Fruit fly (Drosophila melanogaster) whole organism, prepupa: ENCODE data around the gene Samuel.

Experiments used
- Blimp-1 ChIP-seq: fragments of 200-800 bp; sonication (Bioruptor generic); optimal IDR thresholded peaks from 3 replicates; lab custom pipeline; 2017; ENCODE audit warnings: missing biosample characterization, missing genetic modification characterization, mild to moderate bottlenecking, moderate library complexity, missing genetic modification reagents
- CG10669 ChIP-seq: fragments of 200-800 bp; sonication (Bioruptor generic); optimal IDR thresholded peaks from 3 replicates; lab custom pipeline; 2018; ENCODE audit warnings: missing biosample characterization, mild to moderate bottlenecking, missing genetic modification characterization, moderate library complexity
- CG11294 ChIP-seq: fragments of 200-800 bp; sonication (Bioruptor generic); IDR thresholded peaks from 2 replicates; pipeline ENCODE4 v1.3.6; 2022; ENCODE audit warnings: missing biosample characterization, missing genetic modification characterization
- CG11762 ChIP-seq: fragments of 200-800 bp; sonication (Bioruptor generic); optimal IDR thresholded peaks from 3 replicates; lab custom pipeline; 2016; ENCODE audit warnings: missing biosample characterization, missing genetic modification characterization; ENCODE audit not compliant: insufficient read depth
- CG15336 ChIP-seq: fragments of 200-800 bp; sonication (Bioruptor generic); IDR thresholded peaks from 2 replicates; pipeline ENCODE4 v1.3.6; 2022; ENCODE audit warnings: missing biosample characterization, missing genetic modification characterization
- CG1621 ChIP-seq: fragments of 200-800 bp; sonication (Bioruptor generic); optimal IDR thresholded peaks from 3 replicates; lab custom pipeline; 2018; ENCODE audit warnings: missing biosample characterization, mild to moderate bottlenecking, missing genetic modification characterization
- CG31627 ChIP-seq: fragments of 200-800 bp; sonication (Bioruptor generic); optimal IDR thresholded peaks from 3 replicates; lab custom pipeline; 2016; ENCODE audit warnings: missing biosample characterization, missing genetic modification characterization
- CG32006 ChIP-seq: fragments of 200-800 bp; sonication (Bioruptor generic); optimal IDR thresholded peaks from 3 replicates; lab custom pipeline; 2017; ENCODE audit warnings: missing biosample characterization, mild to moderate bottlenecking, missing genetic modification characterization
- CG3919 ChIP-seq: fragments of 200-800 bp; sonication (Bioruptor generic); optimal IDR thresholded peaks from 3 replicates; lab custom pipeline; 2016; ENCODE audit warnings: missing biosample characterization, missing genetic modification characterization
- CG4318 ChIP-seq: fragments of 200-800 bp; sonication (Bioruptor generic); optimal IDR thresholded peaks from 3 replicates; lab custom pipeline; 2017; ENCODE audit warnings: missing biosample characterization, mild to moderate bottlenecking, missing genetic modification characterization
- CG6276 ChIP-seq: fragments of 200-800 bp; sonication (Bioruptor generic); optimal IDR thresholded peaks from 2 replicates; lab custom pipeline; 2017; ENCODE audit warnings: missing biosample characterization, mild to moderate bottlenecking, missing genetic modification characterization
- CG6792 ChIP-seq: fragments of 200-800 bp; sonication (Bioruptor generic); optimal IDR thresholded peaks from 3 replicates; lab custom pipeline; 2016; ENCODE audit warnings: missing biosample characterization, missing genetic modification characterization
- CG6808 ChIP-seq: fragments of 200-800 bp; sonication (Bioruptor generic); optimal IDR thresholded peaks from 3 replicates; lab custom pipeline; 2017; ENCODE audit warnings: missing biosample characterization, missing genetic modification characterization, mild to moderate bottlenecking, moderate library complexity, missing genetic modification reagents
- CG6854 ChIP-seq: fragments of 200-800 bp; sonication (Bioruptor generic); optimal IDR thresholded peaks from 2 replicates; lab custom pipeline; 2017; ENCODE audit warnings: missing biosample characterization, mild to moderate bottlenecking, missing genetic modification characterization
- CG7368 ChIP-seq: fragments of 200-800 bp; sonication (Bioruptor generic); optimal IDR thresholded peaks from 3 replicates; lab custom pipeline; 2016; ENCODE audit warnings: missing biosample characterization, missing genetic modification characterization
- Eip75B ChIP-seq: fragments of 200-800 bp; sonication (Bioruptor generic); optimal IDR thresholded peaks from 3 replicates; lab custom pipeline; 2016; ENCODE audit warnings: missing biosample characterization, missing genetic modification characterization
- Eip78C ChIP-seq: fragments of 200-800 bp; sonication (Bioruptor generic); peaks from one replicate; lab custom pipeline; 2016; ENCODE audit warnings: missing biosample characterization, missing genetic modification characterization
- Eip93F ChIP-seq: fragments of 200-800 bp; sonication (Bioruptor generic); optimal IDR thresholded peaks from 2 replicates; lab custom pipeline; 2016; ENCODE audit warnings: missing biosample characterization, mild to moderate bottlenecking, missing genetic modification characterization
- Ets21C ChIP-seq: fragments of 200-800 bp; sonication (Bioruptor generic); optimal IDR thresholded peaks from 3 replicates; lab custom pipeline; 2016; ENCODE audit warnings: missing biosample characterization, missing genetic modification characterization
- Ets96B ChIP-seq: fragments of 200-800 bp; optimal IDR thresholded peaks from 2 replicates; lab custom pipeline; 2019; ENCODE audit warnings: missing biosample characterization, mild to moderate bottlenecking, missing genetic modification characterization, moderate library complexity
- Gug ChIP-seq: fragments of 200-800 bp; sonication (Bioruptor generic); IDR thresholded peaks from 2 replicates; pipeline ENCODE4 v1.3.6; 2022; ENCODE audit warnings: missing biosample characterization, missing genetic modification characterization
- Hr39 ChIP-seq: fragments of 200-800 bp; sonication (Bioruptor generic); optimal IDR thresholded peaks from 2 replicates; lab custom pipeline; 2016; ENCODE audit warnings: missing biosample characterization, missing genetic modification characterization
- Hr4 ChIP-seq: fragments of 200-800 bp; sonication (Bioruptor generic); optimal IDR thresholded peaks from 3 replicates; lab custom pipeline; 2016; ENCODE audit warnings: missing biosample characterization, missing genetic modification characterization
- Lpt ChIP-seq: fragments of 200-800 bp; sonication (Bioruptor generic); optimal IDR thresholded peaks from 3 replicates; lab custom pipeline; 2016; ENCODE audit warnings: missing biosample characterization, missing genetic modification characterization
- OdsH ChIP-seq: fragments of 200-800 bp; sonication (Bioruptor generic); optimal IDR thresholded peaks from 3 replicates; lab custom pipeline; 2016; ENCODE audit warnings: missing biosample characterization, missing genetic modification characterization
- Smox ChIP-seq: fragments of 200-800 bp; sonication (Bioruptor generic); optimal IDR thresholded peaks from 3 replicates; lab custom pipeline; 2016; ENCODE audit warnings: missing biosample characterization, missing genetic modification characterization
- Sox14 ChIP-seq: fragments of 200-800 bp; sonication (Bioruptor generic); optimal IDR thresholded peaks from 3 replicates; lab custom pipeline; 2016; ENCODE audit warnings: missing biosample characterization, missing genetic modification characterization
- acj6 ChIP-seq: fragments of 200-800 bp; sonication (Bioruptor generic); optimal IDR thresholded peaks from 3 replicates; lab custom pipeline; 2016; ENCODE audit warnings: missing biosample characterization, missing genetic modification characterization
- cyc ChIP-seq: fragments of 200-800 bp; sonication (Bioruptor generic); optimal IDR thresholded peaks from 3 replicates; lab custom pipeline; 2016; ENCODE audit warnings: missing biosample characterization, missing genetic modification characterization
- dac ChIP-seq: fragments of 200-800 bp; sonication (Bioruptor generic); optimal IDR thresholded peaks from 2 replicates; lab custom pipeline; 2017; ENCODE audit warnings: missing biosample characterization, mild to moderate bottlenecking, missing genetic modification characterization
- eg ChIP-seq: fragments of 200-800 bp; sonication (Bioruptor generic); IDR thresholded peaks from 3 replicates; pipeline ENCODE4 v1.3.6; 2022; ENCODE audit warnings: missing biosample characterization, missing genetic modification characterization
- esn ChIP-seq: fragments of 200-800 bp; sonication (Bioruptor generic); optimal IDR thresholded peaks from 2 replicates; lab custom pipeline; 2016; ENCODE audit warnings: missing biosample characterization, mild to moderate bottlenecking, missing genetic modification characterization, moderate library complexity
- fd85E ChIP-seq: fragments of 200-800 bp; sonication (Bioruptor generic); optimal IDR thresholded peaks from 3 replicates; lab custom pipeline; 2016; ENCODE audit warnings: missing biosample characterization, missing genetic modification characterization
- fkh ChIP-seq: fragments of 200-800 bp; sonication (Bioruptor generic); optimal IDR thresholded peaks from 3 replicates; lab custom pipeline; 2017; ENCODE audit warnings: missing biosample characterization, mild to moderate bottlenecking, missing genetic modification characterization, moderate library complexity
- lz ChIP-seq: fragments of 200-800 bp; sonication (Bioruptor generic); optimal IDR thresholded peaks from 3 replicates; lab custom pipeline; 2016; ENCODE audit warnings: missing biosample characterization, missing genetic modification characterization
- net ChIP-seq: fragments of 200-800 bp; sonication (Bioruptor generic); optimal IDR thresholded peaks from 3 replicates; lab custom pipeline; 2016; ENCODE audit warnings: missing biosample characterization, missing genetic modification characterization
- pdm3 ChIP-seq: fragments of 200-800 bp; sonication (Bioruptor generic); optimal IDR thresholded peaks from 3 replicates; lab custom pipeline; 2016; ENCODE audit warnings: missing biosample characterization, missing genetic modification characterization
- salr ChIP-seq, 2 experiments: fragments of 200-800 bp; sonication (Bioruptor generic); optimal IDR thresholded peaks; 3 replicates each; lab custom pipeline; 2016 to 2018; ENCODE audit warnings: missing biosample characterization in 2 of 2, missing genetic modification characterization in 2 of 2, mild to moderate bottlenecking in 1 of 2
- spab ChIP-seq: fragments of 200-800 bp; sonication (Bioruptor generic); optimal IDR thresholded peaks from 2 replicates; lab custom pipeline; 2017; ENCODE audit warnings: missing biosample characterization, mild to moderate bottlenecking, missing genetic modification characterization, missing genetic modification reagents
- svp ChIP-seq: fragments of 200-800 bp; sonication (Bioruptor generic); peaks from one replicate; lab custom pipeline; 2016; ENCODE audit warnings: missing biosample characterization, missing genetic modification characterization
- topi ChIP-seq: fragments of 200-800 bp; sonication (Bioruptor generic); optimal IDR thresholded peaks from 3 replicates; lab custom pipeline; 2016; ENCODE audit warnings: missing biosample characterization, missing genetic modification characterization
- vri ChIP-seq: fragments of 200-800 bp; sonication (Bioruptor generic); optimal IDR thresholded peaks from 3 replicates; lab custom pipeline; 2016; ENCODE audit warnings: missing biosample characterization, mild to moderate bottlenecking, missing genetic modification characterization

The Samuel gene

DNA sequence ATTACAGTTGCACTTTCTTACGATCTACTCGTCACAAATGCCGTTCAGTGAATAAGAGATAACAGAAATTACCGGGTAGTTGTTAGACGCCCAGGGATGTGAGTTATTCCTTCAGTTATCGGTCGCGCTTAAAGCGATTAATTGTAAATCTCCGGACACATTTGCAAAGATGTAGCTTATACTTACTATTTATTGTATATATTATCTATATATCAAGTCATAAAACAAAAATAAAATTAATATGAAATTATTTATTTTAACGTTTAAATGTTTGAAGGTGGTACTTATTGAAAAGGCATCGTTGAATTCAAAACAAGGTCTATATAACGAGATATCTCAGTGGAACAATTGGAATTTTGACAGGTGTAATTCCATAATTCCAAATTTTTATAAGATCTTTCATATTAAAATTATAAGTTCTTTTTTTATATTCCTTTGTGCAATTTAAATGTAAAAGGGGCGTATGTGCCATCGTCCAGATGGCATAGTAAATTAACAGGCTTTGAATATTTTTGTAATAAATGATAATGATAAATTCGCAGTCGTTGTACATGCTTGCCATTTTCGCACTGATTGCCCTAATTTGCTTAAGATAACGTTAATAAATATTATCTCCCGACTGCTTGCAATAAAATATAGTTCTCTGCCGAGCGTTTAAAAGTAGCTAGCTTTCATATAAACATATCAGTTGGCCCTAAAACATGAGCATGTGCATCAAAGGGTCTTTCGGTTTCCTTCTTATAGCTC, 65.2 kb downstream of the Samuel start, which contains the start of the genes aub and lectin-33A:
TSS of gene aub (minus strand) at position 101 of the 747 bp plus-strand sequence.
TSS of gene lectin-33A (plus strand) at position 697 of the 747 bp plus-strand sequence.
- TF ChIP-seq Ets96B (no peak), OdsH (GFP tag; lab: Kevin White, UChicago) (no peak), vri (GFP tag; lab: Kevin White, UChicago) (no peak), Gug (GFP tag; lab: Robert Waterston, UW) (no peak), topi (GFP tag; lab: Kevin White, UChicago) (no peak), dac (no peak), CG7368 (GFP tag; lab: Kevin White, UChicago) (no peak), CG11294 (GFP tag; lab: Robert Waterston, UW) (no peak), esn (no peak), Ets21C (GFP tag; lab: Kevin White, UChicago) (no peak)

DNA sequence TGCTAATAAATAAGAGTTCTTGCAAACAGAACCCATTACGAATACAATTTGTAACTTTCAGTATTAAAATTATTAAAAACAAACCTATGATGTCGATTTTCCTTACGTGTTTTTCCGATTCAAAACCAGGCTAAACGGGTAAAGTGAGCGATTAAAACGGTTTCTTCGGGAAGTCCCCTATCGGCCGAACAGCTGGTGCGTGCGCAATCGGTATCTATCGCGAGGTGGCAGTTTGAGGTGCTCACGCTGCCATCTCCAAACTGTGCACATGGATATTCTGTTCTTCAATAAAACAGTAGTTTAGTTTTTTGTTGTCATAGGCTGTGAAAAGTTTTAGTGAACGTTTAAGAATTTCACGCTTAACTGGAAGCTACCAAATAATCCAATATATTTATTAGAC, 77.6 kb downstream of the Samuel start, which contains the start of gene TTLL4A:
TSS of gene TTLL4A (plus strand) at position 240 of the 400 bp plus-strand sequence.
- TF ChIP-seq spab (GFP tag; lab: Kevin White, UChicago) (no peak), Hr4 (GFP tag; lab: Kevin White, UChicago) (peak; percentile 22), lz (GFP tag; lab: Kevin White, UChicago) (peak; percentile 14), esn (peak; percentile 50), CG15336 (GFP tag; lab: Robert Waterston, UW) (no peak), Eip93F (no peak)

DNA sequence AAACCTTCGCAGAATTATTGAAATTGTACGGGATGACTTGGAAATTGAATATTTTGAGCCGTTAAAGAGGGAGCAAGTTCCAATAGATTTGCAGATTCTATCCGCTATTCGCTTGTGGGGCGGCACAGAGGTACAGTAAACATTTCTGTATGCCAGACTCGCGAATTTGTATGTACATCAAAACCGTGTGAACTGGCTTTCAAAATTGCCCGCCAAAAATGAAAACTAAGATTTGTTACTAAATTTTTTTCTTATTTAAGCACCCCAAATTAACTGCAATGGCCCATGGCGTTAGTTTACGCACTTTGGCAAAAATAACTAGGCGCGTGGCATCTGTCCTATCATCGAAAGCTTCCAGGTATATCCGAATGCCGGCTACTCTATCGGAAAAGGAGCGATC, 78.8 kb downstream of the Samuel start:
- TF ChIP-seq CG15336 (GFP tag; lab: Robert Waterston, UW) (no peak), CG6808 (GFP tag; lab: Kevin White, UChicago) (no peak), CG4318 (no peak), CG6792 (GFP tag; lab: Kevin White, UChicago) (no peak), CG6854 (GFP tag; lab: Kevin White, UChicago) (no peak), topi (GFP tag; lab: Kevin White, UChicago) (no peak), lz (GFP tag; lab: Kevin White, UChicago) (no peak), CG3919 (no peak), salr (GFP tag; optimal IDR thresholded peaks at IDR 0.05; lab: Kevin White, UChicago) (no peak), CG32006 (GFP tag; lab: Kevin White, UChicago) (no peak), CG6276 (no peak), CG11762 (GFP tag; lab: Kevin White, UChicago) (no peak), CG10669 (GFP tag; lab: Kevin White, UChicago) (no peak), dac (no peak), esn (no peak), svp (no peak), Ets21C (GFP tag; lab: Kevin White, UChicago) (no peak)

DNA sequence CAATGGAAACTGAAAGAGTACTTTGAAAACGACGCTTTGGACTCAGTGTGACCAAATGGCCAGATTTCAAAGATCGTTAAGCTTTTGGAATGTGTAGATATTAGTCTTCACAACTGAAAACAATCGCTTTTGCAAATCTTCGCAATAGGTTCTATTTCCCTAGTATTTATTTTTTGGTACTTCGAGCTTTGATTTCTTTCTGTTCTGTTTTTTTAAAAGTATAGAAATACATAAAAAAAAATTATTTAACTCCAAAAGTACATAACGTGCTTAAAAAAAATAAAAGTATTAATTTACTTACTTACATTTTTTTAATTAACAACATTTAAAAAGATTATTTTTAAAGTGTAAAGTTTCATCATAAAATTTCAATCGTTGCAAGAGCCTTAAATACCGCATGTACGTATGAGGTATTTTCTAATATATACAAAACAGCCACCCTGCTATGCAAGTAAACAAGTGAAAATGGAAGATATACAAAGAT, 79.4 kb downstream of the Samuel start, which contains the start of the genes piwi and CG12253:
TSS of gene piwi (minus strand) at position 51 of the 484 bp plus-strand sequence.
TSS of gene CG12253 (plus strand) at position 437 of the 484 bp plus-strand sequence.
- peak; percentile 58 for TF ChIP-seq Hr4 (GFP tag; lab: Kevin White, UChicago)
- no peak for TF ChIP-seq pdm3 (GFP tag; lab: Kevin White, UChicago)
- peak; percentile 84 for TF ChIP-seq CG15336 (GFP tag; lab: Robert Waterston, UW)
- peak; percentile 36 for TF ChIP-seq Eip75B
- no peak for TF ChIP-seq Sox14 (GFP tag; lab: Kevin White, UChicago)
- TF ChIP-seq CG4318: peak; percentile 79
- TF ChIP-seq Eip93F: no peak
- no peak for TF ChIP-seq eg (GFP tag; lab: Robert Waterston, UW)
- no peak for TF ChIP-seq CG6808 (GFP tag; lab: Kevin White, UChicago)
- TF ChIP-seq Hr39 (GFP tag; lab: Kevin White, UChicago): no peak
- no peak for TF ChIP-seq net (GFP tag; lab: Kevin White, UChicago)
- no peak for TF ChIP-seq Smox
- TF ChIP-seq cyc (GFP tag; lab: Kevin White, UChicago): peak; percentile 46
- no peak for TF ChIP-seq Eip78C (GFP tag; lab: Kevin White, UChicago)
- no peak for TF ChIP-seq CG10669 (GFP tag; lab: Kevin White, UChicago)
- peak; percentile 81 for TF ChIP-seq OdsH (GFP tag; lab: Kevin White, UChicago)
- TF ChIP-seq CG31627 (GFP tag; lab: Kevin White, UChicago): peak; percentile 65
- TF ChIP-seq spab (GFP tag; lab: Kevin White, UChicago): no peak
- peak; percentile 77 for TF ChIP-seq acj6 (GFP tag; lab: Kevin White, UChicago)
- no peak for TF ChIP-seq Lpt (GFP tag; lab: Kevin White, UChicago)
- TF ChIP-seq fkh (GFP tag; lab: Kevin White, UChicago): peak; percentile 69
- no peak for TF ChIP-seq CG1621 (tag; lab: Kevin White, UChicago)
- TF ChIP-seq CG6854 (GFP tag; lab: Kevin White, UChicago): no peak
- TF ChIP-seq Ets96B: no peak
- TF ChIP-seq fd85E (GFP tag; lab: Kevin White, UChicago): no peak
- no peak for TF ChIP-seq CG11762 (GFP tag; lab: Kevin White, UChicago)
- TF ChIP-seq Blimp-1 (GFP tag; lab: Kevin White, UChicago): no peak
- peak; percentile 66 for TF ChIP-seq lz (GFP tag; lab: Kevin White, UChicago)
- TF ChIP-seq esn: peak; percentile 79
